Worm (Caenorhabditis elegans) whole organism, L3 larva: ENCODE results near the gene gpa-13.

Experiments
- ama-1 ChIP-seq: fragments of 150-350 bp; optimal IDR thresholded peaks from 2 replicates; lab custom pipeline; 2018
- egl-27 ChIP-seq: sonication (generic microtip); optimal IDR thresholded peaks from 4 replicates; lab custom pipeline; 2017; ENCODE audit warnings: missing biosample characterization, missing genetic modification reagents, missing genetic modification characterization
- fkh-10 ChIP-seq: sonication (generic microtip); optimal IDR thresholded peaks from 2 replicates; lab custom pipeline; 2017; ENCODE audit warnings: missing biosample characterization, missing genetic modification reagents, missing genetic modification characterization
- fkh-2 ChIP-seq: fragments of 150-350 bp; optimal IDR thresholded peaks from 2 replicates; lab custom pipeline; 2014; ENCODE audit warnings: missing biosample characterization, missing genetic modification reagents, missing genetic modification characterization
- lin-39 ChIP-seq: fragments of 150-350 bp; optimal IDR thresholded peaks from 2 replicates; lab custom pipeline; 2018; ENCODE audit warnings: missing biosample characterization, missing genetic modification reagents, missing genetic modification characterization
- mdl-1 ChIP-seq: fragments of 150-350 bp; optimal IDR thresholded peaks from 2 replicates; lab custom pipeline; 2014; ENCODE audit warnings: missing biosample characterization, missing genetic modification characterization
- nfya-1 ChIP-seq: sonication (generic microtip); optimal IDR thresholded peaks from 2 replicates; lab custom pipeline; 2017; ENCODE audit warnings: missing genetic modification characterization, mild to moderate bottlenecking, missing compliant biosample characterization, antibody characterized with exemption, moderate library complexity; ENCODE audit not compliant: insufficient read depth
- nhr-12 ChIP-seq: fragments of 150-350 bp; optimal IDR thresholded peaks from 2 replicates; lab custom pipeline; 2014; ENCODE audit warnings: missing biosample characterization, missing genetic modification characterization
- nhr-23 ChIP-seq: fragments of 150-350 bp; optimal IDR thresholded peaks from 2 replicates; lab custom pipeline; 2014; ENCODE audit warnings: missing biosample characterization, missing genetic modification reagents, missing genetic modification characterization
- pha-4 ChIP-seq: fragments of 150-350 bp; optimal IDR thresholded peaks from 2 replicates; lab custom pipeline; 2014; ENCODE audit warnings: missing biosample characterization, missing genetic modification reagents, missing genetic modification characterization
- pqm-1 ChIP-seq: fragments of 150-350 bp; optimal IDR thresholded peaks from 2 replicates; lab custom pipeline; 2017; ENCODE audit warnings: missing biosample characterization, missing genetic modification characterization, inconsistent platforms
- snpc-4 ChIP-seq: fragments of 150-350 bp; optimal IDR thresholded peaks from 2 replicates; lab custom pipeline; 2014; ENCODE audit warnings: missing biosample characterization, missing genetic modification characterization
- zag-1 ChIP-seq: fragments of 150-350 bp; optimal IDR thresholded peaks from 2 replicates; lab custom pipeline; 2014; ENCODE audit warnings: missing biosample characterization, missing genetic modification characterization
- ztf-4 ChIP-seq: fragments of 150-350 bp; optimal IDR thresholded peaks from 2 replicates; lab custom pipeline; 2014; ENCODE audit warnings: missing biosample characterization, missing genetic modification characterization

DNA sequence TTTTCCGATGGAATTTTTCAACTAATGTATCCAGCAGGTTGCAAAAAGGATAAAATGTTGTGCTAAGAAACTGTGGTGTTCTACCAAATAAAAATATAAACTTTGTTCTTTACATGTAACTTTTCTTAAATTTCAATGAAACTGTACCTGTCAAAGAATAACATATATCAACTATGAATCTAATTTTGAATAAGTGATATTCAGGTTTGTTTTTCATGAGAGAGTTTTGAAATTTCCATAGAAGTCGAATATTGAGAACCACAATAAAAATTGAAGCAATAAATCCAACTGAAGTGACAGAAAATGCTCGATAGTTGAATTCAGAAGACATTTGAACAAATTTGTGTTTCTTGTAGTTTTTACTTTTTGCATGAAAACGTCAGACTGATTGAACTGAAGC lies 35.4 kb upstream of the gpa-13 start, which contains the start of gene srbc-43:
- no peak for TF ChIP-seq nhr-12 (tag; lab: Kevin White, UChicago)
- no peak for TF ChIP-seq nfya-1 (tag; lab: Kevin White, UChicago)
- TF ChIP-seq pqm-1 = no peak
- TF ChIP-seq egl-27 (tag; lab: Kevin White, UChicago) = no peak
- no peak for TF ChIP-seq fkh-10 (GFP tag; lab: Kevin White, UChicago)
- TF ChIP-seq mdl-1 = no peak
- no peak for TF ChIP-seq ztf-4
- no peak for TF ChIP-seq nhr-23 (tag; lab: Kevin White, UChicago)
- no peak for TF ChIP-seq pha-4 (tag; lab: Kevin White, UChicago)
- no peak for TF ChIP-seq snpc-4
- no peak for TF ChIP-seq ama-1 (lab: Kevin White, UChicago)
- TF ChIP-seq fkh-2 (tag; lab: Kevin White, UChicago) = no peak
- no peak for TF ChIP-seq lin-39 (tag; lab: Kevin White, UChicago)
- TF ChIP-seq zag-1 (tag; lab: Kevin White, UChicago) = no peak
